Worm (Caenorhabditis elegans) whole organism, late embryonic: ENCODE measurements around the gene T23F4.2.

Experiments used
- C08G9.2 ChIP-seq: sonication (generic microtip); optimal IDR thresholded peaks from 2 replicates; lab custom pipeline; 2016; ENCODE audit warnings: mild to moderate bottlenecking, missing genetic modification characterization, moderate library complexity, missing compliant biosample characterization
- F13H6.1 ChIP-seq: sonication (generic microtip); optimal IDR thresholded peaks from 2 replicates; lab custom pipeline; 2016; ENCODE audit warnings: missing genetic modification characterization, missing compliant biosample characterization
- K09A11.1 ChIP-seq: sonication (generic microtip); optimal IDR thresholded peaks from 2 replicates; lab custom pipeline; 2017; ENCODE audit warnings: antibody characterized with exemption, mild to moderate bottlenecking, missing genetic modification characterization, missing compliant biosample characterization; ENCODE audit not compliant: insufficient read depth
- Y22D7AL.16 ChIP-seq: sonication (generic microtip); optimal IDR thresholded peaks from 2 replicates; lab custom pipeline; 2016; ENCODE audit warnings: missing genetic modification characterization, missing compliant biosample characterization
- ceh-14 ChIP-seq: sonication (generic microtip); optimal IDR thresholded peaks from 2 replicates; lab custom pipeline; 2016; ENCODE audit warnings: missing genotype, missing genetic modification characterization, missing compliant biosample characterization
- ceh-19 ChIP-seq: fragments of 200-800 bp; sonication (Bioruptor generic); optimal IDR thresholded peaks from 2 replicates; lab custom pipeline; 2018; ENCODE audit warnings: mild to moderate bottlenecking, missing genetic modification characterization, missing compliant biosample characterization
- ceh-2 ChIP-seq: sonication (generic microtip); optimal IDR thresholded peaks from 2 replicates; lab custom pipeline; 2016; ENCODE audit warnings: missing genotype, missing genetic modification characterization, missing compliant biosample characterization
- ceh-48 ChIP-seq: sonication (generic microtip); optimal IDR thresholded peaks from 2 replicates; lab custom pipeline; 2016; ENCODE audit warnings: missing genetic modification characterization, inconsistent platforms, missing compliant biosample characterization
- ceh-9 ChIP-seq: sonication (generic microtip); optimal IDR thresholded peaks from 2 replicates; lab custom pipeline; 2016; ENCODE audit warnings: mild to moderate bottlenecking, missing genetic modification characterization, inconsistent platforms, missing compliant biosample characterization
- elt-2 ChIP-seq: sonication (generic microtip); optimal IDR thresholded peaks from 2 replicates; lab custom pipeline; 2016; ENCODE audit warnings: missing genetic modification reagents, missing genetic modification characterization, missing compliant biosample characterization
- fax-1 ChIP-seq: sonication (generic microtip); optimal IDR thresholded peaks from 2 replicates; lab custom pipeline; 2016; ENCODE audit warnings: missing genotype, missing genetic modification characterization, missing compliant biosample characterization
- fkh-10 ChIP-seq: fragments of 150-350 bp; optimal IDR thresholded peaks from 2 replicates; lab custom pipeline; 2014; ENCODE audit warnings: missing biosample characterization, missing genetic modification reagents, missing genetic modification characterization
- fkh-6 ChIP-seq: sonication (generic microtip); optimal IDR thresholded peaks from 2 replicates; lab custom pipeline; 2016; ENCODE audit warnings: missing genetic modification characterization, missing compliant biosample characterization
- hlh-13 ChIP-seq: fragments of 200-800 bp; sonication (Bioruptor generic); optimal IDR thresholded peaks from 2 replicates; lab custom pipeline; 2018; ENCODE audit warnings: mild to moderate bottlenecking, missing genetic modification characterization, missing compliant biosample characterization
- hlh-15 ChIP-seq: sonication (generic microtip); optimal IDR thresholded peaks from 2 replicates; lab custom pipeline; 2016; ENCODE audit warnings: missing genetic modification characterization, missing compliant biosample characterization
- hlh-6 ChIP-seq: sonication (generic microtip); optimal IDR thresholded peaks from 2 replicates; lab custom pipeline; 2016; ENCODE audit warnings: missing genotype, missing genetic modification characterization, missing compliant biosample characterization
- hlh-8 ChIP-seq: sonication (generic microtip); optimal IDR thresholded peaks from 2 replicates; lab custom pipeline; 2016; ENCODE audit warnings: missing genotype, missing genetic modification characterization, missing compliant biosample characterization
- lim-6 ChIP-seq: sonication (generic microtip); optimal IDR thresholded peaks from 2 replicates; lab custom pipeline; 2016; ENCODE audit warnings: missing genetic modification characterization, missing compliant biosample characterization
- madf-2 ChIP-seq: sonication (generic microtip); optimal IDR thresholded peaks from 2 replicates; lab custom pipeline; 2017; ENCODE audit warnings: missing genetic modification characterization, missing compliant biosample characterization
- nhr-11 ChIP-seq: fragments of 150-350 bp; optimal IDR thresholded peaks from 2 replicates; lab custom pipeline; 2014; ENCODE audit warnings: missing biosample characterization, missing genetic modification characterization
- nhr-232 ChIP-seq: sonication (generic microtip); optimal IDR thresholded peaks from 2 replicates; lab custom pipeline; 2016; ENCODE audit warnings: missing genetic modification characterization, missing compliant biosample characterization
- pax-1 ChIP-seq: fragments of 150-350 bp; optimal IDR thresholded peaks from 2 replicates; lab custom pipeline; 2014; ENCODE audit warnings: missing biosample characterization, missing genetic modification characterization
- pha-2 ChIP-seq: sonication (generic microtip); optimal IDR thresholded peaks from 2 replicates; lab custom pipeline; 2017; ENCODE audit warnings: mild to moderate bottlenecking, missing genetic modification characterization, missing compliant biosample characterization
- rnt-1 ChIP-seq: sonication (generic microtip); optimal IDR thresholded peaks from 2 replicates; lab custom pipeline; 2016; ENCODE audit warnings: missing genetic modification characterization, missing compliant biosample characterization
- sox-2 ChIP-seq: fragments of 200-800 bp; sonication (Bioruptor generic); IDR thresholded peaks from 2 replicates; pipeline ENCODE4 v1.3.6; 2022; ENCODE audit warnings: missing genetic modification reagents, missing genetic modification characterization, missing compliant biosample characterization
- syd-9 ChIP-seq: sonication (generic microtip); optimal IDR thresholded peaks from 2 replicates; lab custom pipeline; 2016; ENCODE audit warnings: mild to moderate bottlenecking, missing genetic modification characterization, moderate library complexity, missing compliant biosample characterization
- tbx-2 ChIP-seq: sonication (generic microtip); optimal IDR thresholded peaks from 2 replicates; lab custom pipeline; 2016; ENCODE audit warnings: missing genetic modification characterization, missing compliant biosample characterization
- unc-55 ChIP-seq: sonication (generic microtip); optimal IDR thresholded peaks from 2 replicates; lab custom pipeline; 2017; ENCODE audit warnings: missing biosample characterization, missing genetic modification reagents, missing genetic modification characterization
- zip-5 ChIP-seq: sonication (generic microtip); optimal IDR thresholded peaks from 2 replicates; lab custom pipeline; 2016; ENCODE audit warnings: missing genetic modification characterization, missing compliant biosample characterization

Gene T23F4.2

DNA sequence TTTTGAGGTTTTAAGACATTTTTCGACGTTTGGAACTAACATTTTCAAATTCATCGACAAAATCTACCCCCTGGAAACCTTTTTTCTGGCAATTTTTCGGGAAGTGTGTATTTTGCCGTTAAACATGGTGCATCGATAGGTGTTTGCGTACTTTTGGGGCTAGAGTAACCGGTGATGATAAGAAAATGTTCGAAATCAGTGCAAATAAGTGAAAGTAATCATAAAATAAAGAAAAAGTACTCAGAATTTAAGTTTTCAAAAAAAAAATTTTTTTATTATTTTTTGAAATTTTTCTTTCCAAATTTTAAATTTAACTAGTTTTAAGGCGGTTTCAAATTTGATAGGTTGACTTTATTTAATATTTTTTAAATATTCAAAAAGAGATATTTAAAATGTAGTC, 15.8 kb downstream of the T23F4.2 start, which contains the start of gene nas-27:
nas-27 (minus strand) TSS at position 101 of the 400 bp plus-strand sequence.
- TF ChIP-seq fkh-10 (GFP tag; lab: Kevin White, UChicago), result no peak
- TF ChIP-seq fkh-6 (tag; lab: Kevin White, UChicago), result no peak
- no peak for TF ChIP-seq ceh-19 (GFP tag; lab: Kevin White, UChicago)
- TF ChIP-seq madf-2 (tag; lab: Kevin White, UChicago), result no peak

DNA sequence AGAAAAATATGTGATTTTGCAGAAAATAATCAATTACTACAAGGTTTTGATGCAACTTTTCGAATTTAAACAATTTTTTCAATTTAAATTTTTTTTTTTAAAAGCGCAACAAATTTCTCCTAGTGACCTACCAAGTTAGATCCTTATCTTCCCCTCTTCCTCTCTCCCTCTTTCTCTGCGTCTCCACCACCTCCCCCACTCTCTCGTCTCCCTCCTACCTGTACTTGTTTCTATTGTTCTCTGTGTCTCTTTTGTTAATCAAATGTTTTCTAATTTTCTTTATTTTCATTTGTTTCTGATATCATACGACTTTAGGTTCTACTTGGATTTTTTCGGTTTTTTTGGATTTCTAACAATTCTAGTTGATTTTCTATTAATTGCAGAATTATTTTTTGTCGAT, 24.8 kb downstream of the T23F4.2 start:
- peak; percentile 56 for TF ChIP-seq elt-2 (tag; lab: Kevin White, UChicago)
- no peak for TF ChIP-seq pha-2 (tag; lab: Kevin White, UChicago)
- TF ChIP-seq, all 69 proteins: peak for 1

DNA sequence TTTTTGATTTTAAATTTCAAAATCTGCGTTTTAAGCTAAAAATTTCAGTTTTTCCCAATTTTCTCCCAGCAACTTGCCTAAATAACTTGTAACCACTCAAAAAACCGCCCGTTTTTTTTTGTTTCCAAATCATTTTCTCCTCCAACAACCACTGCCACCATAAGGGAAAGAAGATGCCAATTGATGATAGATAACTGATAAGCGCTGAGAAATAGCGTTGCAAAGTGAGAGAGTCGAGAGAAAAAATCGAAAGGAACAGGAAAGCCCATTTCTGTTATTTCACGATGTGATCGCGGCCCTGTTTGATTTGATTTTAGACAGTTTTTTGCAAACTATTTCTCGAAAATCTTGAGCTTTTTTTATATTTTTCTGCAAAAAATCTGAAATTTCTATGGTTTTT, 26.3 kb downstream of the T23F4.2 start:
- TF ChIP-seq elt-2 (tag; lab: Kevin White, UChicago), result peak; percentile 32
- no peak for TF ChIP-seq hlh-6
- TF ChIP-seq pax-1, result no peak

DNA sequence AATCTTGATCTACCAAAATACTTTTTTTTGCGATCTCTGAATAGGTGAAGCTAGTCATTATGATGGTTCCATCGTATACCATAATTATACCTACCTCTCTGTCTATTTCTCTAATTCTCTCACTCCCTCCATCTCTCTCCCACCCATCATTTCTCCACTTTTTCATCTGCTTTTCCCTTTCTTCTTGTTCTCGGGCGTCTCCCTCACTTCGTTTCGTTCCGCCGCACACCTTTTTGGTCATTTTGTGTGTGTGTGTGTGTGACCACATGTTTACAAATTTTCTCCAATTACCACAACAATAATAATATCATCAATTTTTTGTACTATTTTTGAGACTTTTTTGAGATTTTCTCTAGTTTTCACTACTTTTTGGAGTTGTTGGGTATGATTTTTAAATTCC, 28.5 kb downstream of the T23F4.2 start:
- TF ChIP-seq tbx-2 (tag; lab: Kevin White, UChicago), result no peak

DNA sequence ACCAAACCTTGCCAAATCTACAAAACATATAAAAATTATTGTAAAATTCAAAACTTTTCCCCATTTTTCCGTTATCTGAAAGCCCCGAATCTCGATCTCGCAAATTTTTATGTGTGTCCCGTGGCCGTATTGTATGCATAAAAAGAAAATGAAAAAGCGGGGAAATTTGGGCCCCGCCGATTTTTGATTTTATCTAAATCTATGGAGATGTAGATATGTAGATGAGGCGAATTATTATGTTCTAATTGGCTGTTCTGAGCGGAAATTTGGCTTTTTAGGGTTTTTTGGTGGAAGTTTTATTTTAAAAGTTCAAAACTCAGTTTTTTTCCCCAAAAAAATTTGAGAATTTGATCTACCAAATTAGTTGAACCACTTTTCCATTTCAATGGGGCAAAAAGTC, 32.8 kb downstream of the T23F4.2 start:
- TF ChIP-seq sox-2 (GFP tag; lab: Robert Waterston, UW) (no peak), hlh-8 (tag; lab: Kevin White, UChicago) (no peak), C08G9.2 (tag; lab: Kevin White, UChicago) (no peak), hlh-13 (GFP tag; lab: Kevin White, UChicago) (no peak), rnt-1 (peak; percentile 12)

DNA sequence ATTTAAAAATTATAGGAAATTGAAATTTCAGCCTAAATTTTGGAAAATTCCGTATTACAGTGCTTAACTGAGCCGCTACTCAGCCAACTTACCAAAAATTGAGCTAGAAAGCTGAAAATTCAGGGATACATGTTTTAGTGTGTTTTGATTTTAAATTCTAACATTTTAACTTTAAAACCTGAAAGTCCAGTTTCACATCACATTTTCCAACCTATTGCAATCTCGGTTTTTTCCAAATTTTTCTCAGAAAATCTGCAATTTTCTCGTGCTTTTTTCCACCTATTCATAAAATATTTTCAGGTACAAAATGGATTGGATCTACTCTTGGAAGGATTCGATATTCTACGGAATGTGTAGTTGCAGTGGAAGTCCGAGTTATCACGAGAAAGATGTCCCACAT, 33.7 kb downstream of the T23F4.2 start, which contains the start of gene F53A10.2:
F53A10.2 (plus strand) TSS at position 301 of the 400 bp plus-strand sequence.
- TF ChIP-seq ceh-2 (tag; lab: Kevin White, UChicago) (no peak), rnt-1 (no peak), fkh-6 (tag; lab: Kevin White, UChicago) (no peak), ceh-14 (no peak), nhr-11 (tag; lab: Kevin White, UChicago) (no peak), ceh-9 (tag; lab: Kevin White, UChicago) (no peak), zip-5 (no peak), syd-9 (tag; lab: Kevin White, UChicago) (no peak), tbx-2 (tag; lab: Kevin White, UChicago) (no peak), Y22D7AL.16 (tag; lab: Kevin White, UChicago) (no peak), pax-1 (no peak), nhr-232 (tag; lab: Kevin White, UChicago) (no peak), ceh-48 (tag; lab: Kevin White, UChicago) (no peak), hlh-15 (tag; lab: Kevin White, UChicago) (no peak), F13H6.1 (tag; lab: Kevin White, UChicago) (no peak), fax-1 (tag; lab: Kevin White, UChicago) (no peak), madf-2 (tag; lab: Kevin White, UChicago) (no peak), unc-55 (no peak), ceh-19 (GFP tag; lab: Kevin White, UChicago) (no peak)

DNA sequence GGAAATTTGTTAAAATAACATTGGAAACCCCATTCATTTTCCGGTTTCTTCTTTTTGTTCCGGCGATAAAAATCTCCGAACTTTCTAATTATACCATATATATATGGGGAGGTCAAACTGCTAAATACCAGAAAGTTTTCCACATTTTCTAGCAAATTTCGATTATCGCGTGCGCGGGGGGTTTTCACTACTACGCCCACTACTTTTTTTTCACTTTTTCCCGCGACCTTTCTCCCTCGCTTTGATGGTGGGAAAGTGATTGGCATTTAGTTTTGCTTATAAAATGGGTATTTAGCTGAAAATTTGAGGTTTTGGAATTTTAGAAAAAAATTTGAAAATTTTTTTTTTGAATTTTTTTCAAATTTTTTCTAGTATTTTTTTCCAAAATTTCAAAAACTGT, 36.6 kb downstream of the T23F4.2 start:
- TF ChIP-seq K09A11.1 (tag; lab: Kevin White, UChicago), result no peak
- no peak for TF ChIP-seq lim-6 (tag; lab: Kevin White, UChicago)
- TF ChIP-seq Y22D7AL.16 (tag; lab: Kevin White, UChicago), result no peak
